Fruit fly (Drosophila melanogaster) whole organism, prepupa: ENCODE data around the gene CG13005.

ENCODE experiments used
- Blimp-1 ChIP-seq: fragments of 200-800 bp; sonication (Bioruptor generic); optimal IDR thresholded peaks from 3 replicates; lab custom pipeline; 2017; ENCODE audit warnings: missing biosample characterization, missing genetic modification characterization, mild to moderate bottlenecking, moderate library complexity, missing genetic modification reagents
- CG10631 ChIP-seq: fragments of 200-800 bp; sonication (Bioruptor generic); optimal IDR thresholded peaks from 2 replicates; lab custom pipeline; 2016; ENCODE audit warnings: missing biosample characterization, missing genetic modification characterization
- CG15336 ChIP-seq: fragments of 200-800 bp; sonication (Bioruptor generic); IDR thresholded peaks from 2 replicates; pipeline ENCODE4 v1.3.6; 2022; ENCODE audit warnings: missing biosample characterization, missing genetic modification characterization
- CG1621 ChIP-seq: fragments of 200-800 bp; sonication (Bioruptor generic); optimal IDR thresholded peaks from 3 replicates; lab custom pipeline; 2018; ENCODE audit warnings: missing biosample characterization, mild to moderate bottlenecking, missing genetic modification characterization
- CG16779 ChIP-seq: fragments of 200-800 bp; sonication (Bioruptor generic); optimal IDR thresholded peaks from 3 replicates; lab custom pipeline; 2017; ENCODE audit warnings: missing biosample characterization, mild to moderate bottlenecking, missing genetic modification characterization
- CG31627 ChIP-seq: fragments of 200-800 bp; sonication (Bioruptor generic); optimal IDR thresholded peaks from 3 replicates; lab custom pipeline; 2016; ENCODE audit warnings: missing biosample characterization, missing genetic modification characterization
- CG34406 ChIP-seq: fragments of 200-800 bp; sonication (Bioruptor generic); optimal IDR thresholded peaks from 3 replicates; lab custom pipeline; 2016; ENCODE audit warnings: missing biosample characterization, missing genetic modification characterization
- CG4318 ChIP-seq: fragments of 200-800 bp; sonication (Bioruptor generic); optimal IDR thresholded peaks from 3 replicates; lab custom pipeline; 2017; ENCODE audit warnings: missing biosample characterization, mild to moderate bottlenecking, missing genetic modification characterization
- CG6163 ChIP-seq: fragments of 200-800 bp; sonication (Bioruptor generic); IDR thresholded peaks from 3 replicates; pipeline ENCODE4 v1.3.6; 2022; ENCODE audit warnings: missing biosample characterization, missing genetic modification characterization
- CG6792 ChIP-seq: fragments of 200-800 bp; sonication (Bioruptor generic); optimal IDR thresholded peaks from 3 replicates; lab custom pipeline; 2016; ENCODE audit warnings: missing biosample characterization, missing genetic modification characterization
- CG6808 ChIP-seq: fragments of 200-800 bp; sonication (Bioruptor generic); optimal IDR thresholded peaks from 3 replicates; lab custom pipeline; 2017; ENCODE audit warnings: missing biosample characterization, missing genetic modification characterization, mild to moderate bottlenecking, moderate library complexity, missing genetic modification reagents
- CG6854 ChIP-seq: fragments of 200-800 bp; sonication (Bioruptor generic); optimal IDR thresholded peaks from 2 replicates; lab custom pipeline; 2017; ENCODE audit warnings: missing biosample characterization, mild to moderate bottlenecking, missing genetic modification characterization
- CG8119 ChIP-seq: fragments of 200-800 bp; sonication (Bioruptor generic); IDR thresholded peaks from 3 replicates; pipeline ENCODE4 v1.3.6; 2022; ENCODE audit warnings: missing biosample characterization, missing genetic modification characterization
- CG8632 ChIP-seq: fragments of 200-800 bp; sonication (Bioruptor generic); optimal IDR thresholded peaks from 3 replicates; lab custom pipeline; 2016; ENCODE audit warnings: missing biosample characterization, missing genetic modification characterization
- CG9139 ChIP-seq: fragments of 200-800 bp; sonication (Bioruptor generic); optimal IDR thresholded peaks from 3 replicates; lab custom pipeline; 2017; ENCODE audit warnings: missing biosample characterization, mild to moderate bottlenecking, missing genetic modification characterization
- Eip75B ChIP-seq: fragments of 200-800 bp; sonication (Bioruptor generic); optimal IDR thresholded peaks from 3 replicates; lab custom pipeline; 2016; ENCODE audit warnings: missing biosample characterization, missing genetic modification characterization
- Eip78C ChIP-seq: fragments of 200-800 bp; sonication (Bioruptor generic); peaks from one replicate; lab custom pipeline; 2016; ENCODE audit warnings: missing biosample characterization, missing genetic modification characterization
- Ets21C ChIP-seq: fragments of 200-800 bp; sonication (Bioruptor generic); optimal IDR thresholded peaks from 3 replicates; lab custom pipeline; 2016; ENCODE audit warnings: missing biosample characterization, missing genetic modification characterization
- Ets96B ChIP-seq: fragments of 200-800 bp; optimal IDR thresholded peaks from 2 replicates; lab custom pipeline; 2019; ENCODE audit warnings: missing biosample characterization, mild to moderate bottlenecking, missing genetic modification characterization, moderate library complexity
- Gug ChIP-seq: fragments of 200-800 bp; sonication (Bioruptor generic); IDR thresholded peaks from 2 replicates; pipeline ENCODE4 v1.3.6; 2022; ENCODE audit warnings: missing biosample characterization, missing genetic modification characterization
- Hr39 ChIP-seq: fragments of 200-800 bp; sonication (Bioruptor generic); optimal IDR thresholded peaks from 2 replicates; lab custom pipeline; 2016; ENCODE audit warnings: missing biosample characterization, missing genetic modification characterization
- Hr4 ChIP-seq: fragments of 200-800 bp; sonication (Bioruptor generic); optimal IDR thresholded peaks from 3 replicates; lab custom pipeline; 2016; ENCODE audit warnings: missing biosample characterization, missing genetic modification characterization
- Lpt ChIP-seq: fragments of 200-800 bp; sonication (Bioruptor generic); optimal IDR thresholded peaks from 3 replicates; lab custom pipeline; 2016; ENCODE audit warnings: missing biosample characterization, missing genetic modification characterization
- OdsH ChIP-seq: fragments of 200-800 bp; sonication (Bioruptor generic); optimal IDR thresholded peaks from 3 replicates; lab custom pipeline; 2016; ENCODE audit warnings: missing biosample characterization, missing genetic modification characterization
- Smox ChIP-seq: fragments of 200-800 bp; sonication (Bioruptor generic); optimal IDR thresholded peaks from 3 replicates; lab custom pipeline; 2016; ENCODE audit warnings: missing biosample characterization, missing genetic modification characterization
- Sox14 ChIP-seq: fragments of 200-800 bp; sonication (Bioruptor generic); optimal IDR thresholded peaks from 3 replicates; lab custom pipeline; 2016; ENCODE audit warnings: missing biosample characterization, missing genetic modification characterization
- Sox15 ChIP-seq: fragments of 200-800 bp; sonication (Bioruptor generic); optimal IDR thresholded peaks from 3 replicates; lab custom pipeline; 2016; ENCODE audit warnings: missing biosample characterization, missing genetic modification characterization
- achi ChIP-seq: fragments of 200-800 bp; sonication (Bioruptor generic); optimal IDR thresholded peaks from 3 replicates; lab custom pipeline; 2016; ENCODE audit warnings: missing biosample characterization, missing genetic modification characterization
- acj6 ChIP-seq: fragments of 200-800 bp; sonication (Bioruptor generic); optimal IDR thresholded peaks from 3 replicates; lab custom pipeline; 2016; ENCODE audit warnings: missing biosample characterization, missing genetic modification characterization
- cyc ChIP-seq: fragments of 200-800 bp; sonication (Bioruptor generic); optimal IDR thresholded peaks from 3 replicates; lab custom pipeline; 2016; ENCODE audit warnings: missing biosample characterization, missing genetic modification characterization
- esn ChIP-seq: fragments of 200-800 bp; sonication (Bioruptor generic); optimal IDR thresholded peaks from 2 replicates; lab custom pipeline; 2016; ENCODE audit warnings: missing biosample characterization, mild to moderate bottlenecking, missing genetic modification characterization, moderate library complexity
- fd59A ChIP-seq: fragments of 200-800 bp; sonication (Bioruptor generic); optimal IDR thresholded peaks from 2 replicates; lab custom pipeline; 2017; ENCODE audit warnings: missing biosample characterization, mild to moderate bottlenecking, missing genetic modification characterization, missing genetic modification reagents
- fkh ChIP-seq: fragments of 200-800 bp; sonication (Bioruptor generic); optimal IDR thresholded peaks from 3 replicates; lab custom pipeline; 2017; ENCODE audit warnings: missing biosample characterization, mild to moderate bottlenecking, missing genetic modification characterization, moderate library complexity
- pdm3 ChIP-seq: fragments of 200-800 bp; sonication (Bioruptor generic); optimal IDR thresholded peaks from 3 replicates; lab custom pipeline; 2016; ENCODE audit warnings: missing biosample characterization, missing genetic modification characterization
- spab ChIP-seq: fragments of 200-800 bp; sonication (Bioruptor generic); optimal IDR thresholded peaks from 2 replicates; lab custom pipeline; 2017; ENCODE audit warnings: missing biosample characterization, mild to moderate bottlenecking, missing genetic modification characterization, missing genetic modification reagents
- ss ChIP-seq, 2 experiments: fragments of 200-800 bp; sonication (Bioruptor generic); optimal IDR thresholded peaks; 2 replicates in 1 of 2; 3 replicates in 1 of 2; lab custom pipeline; 2017 to 2018; ENCODE audit warnings: mild to moderate bottlenecking in 2 of 2, missing biosample characterization in 2 of 2, missing genetic modification characterization in 2 of 2, moderate library complexity in 1 of 2
- vri ChIP-seq: fragments of 200-800 bp; sonication (Bioruptor generic); optimal IDR thresholded peaks from 3 replicates; lab custom pipeline; 2016; ENCODE audit warnings: missing biosample characterization, mild to moderate bottlenecking, missing genetic modification characterization

The CG13005 gene

dm6 chrX:16782175-16782916 is 21.1 kb upstream of the CG13005 start (continued):
- TF ChIP-seq Ets21C (GFP tag; lab: Kevin White, UChicago) = no peak
- TF ChIP-seq Eip75B (GFP tag; lab: Kevin White, UChicago) = no peak
- TF ChIP-seq OdsH (GFP tag; lab: Kevin White, UChicago) = peak; percentile 60
- no peak for TF ChIP-seq Ets96B (tag; lab: Kevin White, UChicago)
- peak; percentile 56 for TF ChIP-seq Lpt
- no peak for TF ChIP-seq CG31627 (GFP tag; lab: Kevin White, UChicago)
- peak; percentile 53; the same call in 1 of the 2 replicates for TF ChIP-seq Gug (GFP tag; lab: Robert Waterston, UW)

dm6 chrX:16783141-16783715 is 20.2 kb upstream of the CG13005 start, which contains the start of gene if:
TSS of gene if (minus strand) at chrX:16783434.
- TF ChIP-seq CG1621 (tag; lab: Kevin White, UChicago) = no peak
- TF ChIP-seq Eip78C (GFP tag; lab: Kevin White, UChicago) = peak; percentile 48
- TF ChIP-seq Smox (GFP tag; lab: Kevin White, UChicago) = no peak
- TF ChIP-seq, all 60 proteins: peak for 1

dm6 chrX:16783743-16784142 is 19.7 kb upstream of the CG13005 start, which contains the start of gene mRpL22:
TSS of gene mRpL22 (plus strand) at chrX:16783933.
- TF ChIP-seq Eip78C (GFP tag; lab: Kevin White, UChicago) (no peak), CG6163 (GFP tag; lab: Robert Waterston, UW) (no peak), CG1621 (tag; lab: Kevin White, UChicago) (peak; percentile 90), fd59A (GFP tag; lab: Kevin White, UChicago) (no peak)

- TF ChIP-seq CG1621 (tag; lab: Kevin White, UChicago) = no peak
- no peak for TF ChIP-seq CG16779 (tag; lab: Kevin White, UChicago)
- TF ChIP-seq esn = peak; percentile 15
- no peak for TF ChIP-seq pdm3 (GFP tag; lab: Kevin White, UChicago)
- no peak for TF ChIP-seq OdsH (GFP tag; lab: Kevin White, UChicago)
- peak; percentile 49 for TF ChIP-seq Eip78C (GFP tag; lab: Kevin White, UChicago)
- no peak for TF ChIP-seq CG31627 (GFP tag; lab: Kevin White, UChicago)
Observed at dm6 chrX:16786860-16787415, 16.5 kb upstream of the CG13005 start, which contains the start of the genes CG9609 and Sap30. TSS of gene CG9609 (minus strand) at chrX:16787008. TSS of gene Sap30 (plus strand) at chrX:16787283.

- TF ChIP-seq CG34406 (GFP tag; lab: Kevin White, UChicago) (no peak), ss (GFP tag; optimal IDR thresholded peaks at IDR 0.05; lab: Kevin White, UChicago) (no peak), Hr39 (GFP tag; lab: Kevin White, UChicago) (no peak), CG6792 (no peak), CG6808 (GFP tag; lab: Kevin White, UChicago) (no peak), fkh (GFP tag; lab: Kevin White, UChicago) (no peak), CG10631 (GFP tag; lab: Kevin White, UChicago) (no peak), Sox15 (GFP tag; lab: Kevin White, UChicago) (no peak), esn (no peak), CG1621 (tag; lab: Kevin White, UChicago) (no peak), CG31627 (GFP tag; lab: Kevin White, UChicago) (peak; percentile 0), cyc (GFP tag; lab: Kevin White, UChicago) (no peak), CG8632 (GFP tag; lab: Kevin White, UChicago) (no peak), Hr4 (GFP tag; lab: Kevin White, UChicago) (no peak), CG15336 (GFP tag; lab: Robert Waterston, UW) (no peak), achi (GFP tag; lab: Kevin White, UChicago) (no peak), CG9139 (GFP tag; lab: Kevin White, UChicago) (no peak), Sox14 (peak; percentile 61), CG16779 (tag; lab: Kevin White, UChicago) (no peak), fd59A (GFP tag; lab: Kevin White, UChicago) (no peak), Blimp-1 (no peak), CG6854 (GFP tag; lab: Kevin White, UChicago) (no peak), vri (no peak), acj6 (GFP tag; lab: Kevin White, UChicago) (peak; percentile 39), spab (no peak), CG8119 (GFP tag; lab: Robert Waterston, UW) (no peak), CG6163 (GFP tag; lab: Robert Waterston, UW) (0 out of 3 replicates have a peak, but pooled peaks have one; percentile 12), Eip78C (GFP tag; lab: Kevin White, UChicago) (no peak), CG4318 (GFP tag; lab: Kevin White, UChicago) (no peak)
Observed at dm6 chrX:16787416-16787900, 16.0 kb upstream of the CG13005 start.
